Worm (Caenorhabditis elegans): ENCODE data around the gene T01B7.13.

DNA sequence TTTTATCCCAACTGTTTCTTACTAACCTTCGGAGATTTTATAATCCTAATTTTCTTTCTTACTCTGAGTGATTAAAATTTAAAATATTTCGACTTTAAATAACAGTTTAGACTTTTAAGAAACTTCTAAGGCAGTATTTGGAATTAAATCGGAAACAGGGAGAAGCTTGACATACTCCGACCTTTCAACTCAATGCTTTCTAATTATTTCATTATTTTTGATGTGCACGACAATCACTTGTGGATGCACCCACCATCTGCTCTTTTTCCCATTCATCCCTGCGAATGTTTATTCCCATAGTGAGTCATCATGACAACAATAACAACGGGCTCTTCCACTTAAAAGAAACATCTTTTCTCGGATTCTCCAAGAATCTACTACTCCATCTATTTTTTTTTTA, 33.4 kb downstream of the T01B7.13 start:
- TF ChIP-seq jun-1 (tag; optimal IDR thresholded peaks at IDR 0.05) (no peak), nhr-85 (tag) (no peak), tbx-2 (tag; optimal IDR thresholded peaks at IDR 0.05) (no peak), blmp-1 (tag; optimal IDR thresholded peaks at IDR 0.05) (no peak)

Measured in whole organism, L1 larva.